Fruit fly (Drosophila melanogaster) whole organism, embryonic: ENCODE results near the gene MFS9.

Source experiments
- Abd-B ChIP-seq: fragments of 200-800 bp; sonication (Bioruptor generic); optimal IDR thresholded peaks from 2 replicates; lab custom pipeline; 2018; ENCODE audit warnings: missing biosample characterization, mild to moderate bottlenecking, missing genetic modification characterization, moderate library complexity
- Antp ChIP-seq: fragments of 200-800 bp; sonication (Bioruptor generic); optimal IDR thresholded peaks from 3 replicates; lab custom pipeline; 2016; ENCODE audit warnings: missing biosample characterization, missing genetic modification characterization
- Atf6 ChIP-seq: fragments of 200-800 bp; sonication (Bioruptor generic); IDR thresholded peaks from 2 replicates; pipeline ENCODE4 v1.3.6; 2022; ENCODE audit warnings: missing biosample characterization, missing genetic modification characterization
- CG10431 ChIP-seq: fragments of 200-800 bp; sonication (Bioruptor generic); optimal IDR thresholded peaks from 3 replicates; lab custom pipeline; 2018; ENCODE audit warnings: missing biosample characterization, mild to moderate bottlenecking, missing genetic modification characterization
- CG11398 ChIP-seq: fragments of 200-800 bp; sonication (Bioruptor generic); optimal IDR thresholded peaks from 2 replicates; lab custom pipeline; 2016; ENCODE audit warnings: missing biosample characterization, missing genetic modification characterization
- CG12071 ChIP-seq: fragments of 200-800 bp; sonication (Bioruptor generic); optimal IDR thresholded peaks from 3 replicates; lab custom pipeline; 2018; ENCODE audit warnings: missing biosample characterization, mild to moderate bottlenecking, missing genetic modification characterization
- CG12659 ChIP-seq: fragments of 200-800 bp; sonication (Bioruptor generic); optimal IDR thresholded peaks from 3 replicates; lab custom pipeline; 2017; ENCODE audit warnings: mild to moderate bottlenecking, missing biosample characterization, missing genetic modification reagents, missing genetic modification characterization
- CG12744 ChIP-seq: fragments of 200-800 bp; sonication (Bioruptor generic); optimal IDR thresholded peaks from 2 replicates; lab custom pipeline; 2016; ENCODE audit warnings: missing biosample characterization, missing genetic modification characterization
- CG15073 ChIP-seq: fragments of 200-800 bp; sonication (Bioruptor generic); optimal IDR thresholded peaks from 2 replicates; lab custom pipeline; 2016; ENCODE audit warnings: missing biosample characterization, missing genetic modification characterization
- CG15269 ChIP-seq: fragments of 200-800 bp; sonication (Bioruptor generic); optimal IDR thresholded peaks from 2 replicates; lab custom pipeline; 2018; ENCODE audit warnings: missing biosample characterization, mild to moderate bottlenecking, missing genetic modification characterization, moderate library complexity
- CG1529 ChIP-seq: fragments of 200-800 bp; sonication (Bioruptor generic); optimal IDR thresholded peaks from 3 replicates; lab custom pipeline; 2018; ENCODE audit warnings: missing biosample characterization, missing genetic modification characterization
- CG17186 ChIP-seq: fragments of 200-800 bp; sonication (Bioruptor generic); optimal IDR thresholded peaks from 3 replicates; lab custom pipeline; 2017; ENCODE audit warnings: missing biosample characterization, missing genetic modification reagents, missing genetic modification characterization
- CG17829 ChIP-seq: fragments of 200-800 bp; optimal IDR thresholded peaks from 2 replicates; lab custom pipeline; 2019; ENCODE audit warnings: missing biosample characterization, mild to moderate bottlenecking, missing genetic modification characterization, moderate library complexity
- CG18599 ChIP-seq: fragments of 200-800 bp; sonication (Bioruptor generic); optimal IDR thresholded peaks from 3 replicates; lab custom pipeline; 2017; ENCODE audit warnings: missing biosample characterization, missing genetic modification characterization, mild to moderate bottlenecking, moderate library complexity, missing genetic modification reagents
- CG2202 ChIP-seq: fragments of 200-800 bp; sonication (Bioruptor generic); optimal IDR thresholded peaks from 2 replicates; lab custom pipeline; 2018; ENCODE audit warnings: missing biosample characterization, mild to moderate bottlenecking, missing genetic modification characterization
- CG30431 ChIP-seq: fragments of 200-800 bp; sonication (Bioruptor generic); optimal IDR thresholded peaks from 2 replicates; lab custom pipeline; 2017; ENCODE audit warnings: missing biosample characterization, missing genetic modification characterization
- CG32532 ChIP-seq: fragments of 200-800 bp; sonication (Bioruptor generic); IDR thresholded peaks from 2 replicates; pipeline ENCODE4 v1.3.6; 2022; ENCODE audit warnings: missing biosample characterization, missing genetic modification characterization
- CG32767 ChIP-seq: fragments of 200-800 bp; sonication (Bioruptor generic); IDR thresholded peaks from 2 replicates; pipeline ENCODE4 v1.3.6; 2022; ENCODE audit warnings: missing biosample characterization, missing genetic modification characterization
- CG6254 ChIP-seq: fragments of 200-800 bp; sonication (Bioruptor generic); optimal IDR thresholded peaks from 3 replicates; lab custom pipeline; 2017; ENCODE audit warnings: mild to moderate bottlenecking, missing biosample characterization, missing genetic modification reagents, missing genetic modification characterization
- CG7786 ChIP-seq: fragments of 200-800 bp; sonication (Bioruptor generic); optimal IDR thresholded peaks from 2 replicates; lab custom pipeline; 2016; ENCODE audit warnings: missing biosample characterization, missing genetic modification characterization
- CG8359 ChIP-seq: fragments of 200-800 bp; sonication (Bioruptor generic); optimal IDR thresholded peaks from 2 replicates; lab custom pipeline; 2017; ENCODE audit warnings: missing biosample characterization, mild to moderate bottlenecking, missing genetic modification characterization, borderline replicate concordance
- CG9727 ChIP-seq: fragments of 200-800 bp; sonication (Bioruptor generic); optimal IDR thresholded peaks from 3 replicates; lab custom pipeline; 2017; ENCODE audit warnings: missing biosample characterization, mild to moderate bottlenecking, missing genetic modification characterization
- Chrac-16 ChIP-seq: fragments of 200-800 bp; sonication (Bioruptor generic); optimal IDR thresholded peaks from 3 replicates; lab custom pipeline; 2016; ENCODE audit warnings: missing biosample characterization, missing genetic modification characterization
- Hr3 ChIP-seq: fragments of 200-800 bp; sonication (Bioruptor generic); optimal IDR thresholded peaks from 3 replicates; lab custom pipeline; 2016; ENCODE audit warnings: missing biosample characterization, missing genetic modification characterization
- Meics ChIP-seq: fragments of 200-800 bp; sonication (Bioruptor generic); optimal IDR thresholded peaks from 2 replicates; lab custom pipeline; 2017; ENCODE audit warnings: missing biosample characterization, mild to moderate bottlenecking, missing genetic modification characterization
- NC2β ChIP-seq: fragments of 200-800 bp; sonication (Bioruptor generic); optimal IDR thresholded peaks from 2 replicates; lab custom pipeline; 2016; ENCODE audit warnings: missing biosample characterization, missing genetic modification characterization
- Neu2 ChIP-seq: fragments of 200-800 bp; sonication (Bioruptor generic); optimal IDR thresholded peaks from 3 replicates; lab custom pipeline; 2016; ENCODE audit warnings: missing biosample characterization, missing genetic modification characterization, borderline replicate concordance
- Pdp1 ChIP-seq, 2 experiments: fragments of 200-800 bp; sonication (Bioruptor generic); optimal IDR thresholded peaks; 3 replicates each; lab custom pipeline; 2016; ENCODE audit warnings: missing biosample characterization in 2 of 2, missing genetic modification characterization in 2 of 2, mild to moderate bottlenecking in 1 of 2, moderate library complexity in 1 of 2
- Tbp ChIP-seq: fragments of >200 bp; optimal IDR thresholded peaks from 2 replicates; lab custom pipeline; 2018; ENCODE audit warnings: missing biosample characterization, missing genetic modification characterization
- YL-1 ChIP-seq: fragments of 200-800 bp; sonication (Bioruptor generic); optimal IDR thresholded peaks from 3 replicates; lab custom pipeline; 2017; ENCODE audit warnings: missing biosample characterization, mild to moderate bottlenecking, missing genetic modification characterization
- ap ChIP-seq: fragments of 200-800 bp; sonication (Bioruptor generic); IDR thresholded peaks from 2 replicates; pipeline ENCODE4 v1.3.6; 2022; ENCODE audit warnings: missing biosample characterization, missing genetic modification characterization
- br ChIP-seq: fragments of >200 bp; optimal IDR thresholded peaks from 2 replicates; lab custom pipeline; 2017
- cas ChIP-seq: fragments of 200-800 bp; sonication (Bioruptor generic); IDR thresholded peaks from 2 replicates; pipeline ENCODE4 v1.3.6; 2022; ENCODE audit warnings: missing biosample characterization, missing genetic modification characterization
- ci ChIP-seq: fragments of 200-800 bp; sonication (Bioruptor generic); IDR thresholded peaks from 3 replicates; pipeline ENCODE4 v1.3.6; 2022; ENCODE audit warnings: missing biosample characterization, missing genetic modification characterization
- crol ChIP-seq: fragments of 200-800 bp; sonication (Bioruptor generic); IDR thresholded peaks from 2 replicates; pipeline ENCODE4 v1.3.6; 2022; ENCODE audit warnings: missing biosample characterization, missing genetic modification characterization
- dan ChIP-seq: fragments of 200-800 bp; sonication (Bioruptor generic); IDR thresholded peaks from 2 replicates; pipeline ENCODE4 v1.3.6; 2022; ENCODE audit warnings: missing biosample characterization, missing genetic modification characterization
- ems ChIP-seq: fragments of 200-800 bp; sonication (Bioruptor generic); optimal IDR thresholded peaks from 3 replicates; lab custom pipeline; 2016; ENCODE audit warnings: missing biosample characterization, missing genetic modification characterization
- en ChIP-seq: fragments of 200-800 bp; sonication (Bioruptor generic); optimal IDR thresholded peaks from 2 replicates; lab custom pipeline; 2016; ENCODE audit warnings: missing biosample characterization, missing genetic modification characterization
- fd64A ChIP-seq: fragments of 200-800 bp; sonication (Bioruptor generic); optimal IDR thresholded peaks from 3 replicates; lab custom pipeline; 2018; ENCODE audit warnings: missing biosample characterization, mild to moderate bottlenecking, missing genetic modification characterization
- gce ChIP-seq: fragments of 200-800 bp; sonication (Bioruptor generic); IDR thresholded peaks from 3 replicates; pipeline ENCODE4 v1.3.6; 2022; ENCODE audit warnings: missing biosample characterization, missing genetic modification characterization
- hb ChIP-seq: fragments of 200-800 bp; sonication (Bioruptor generic); IDR thresholded peaks from 3 replicates; pipeline ENCODE4 v1.3.6; 2022; ENCODE audit warnings: missing biosample characterization, missing genetic modification characterization; ENCODE audit not compliant: partially characterized antibody
- insv ChIP-seq, 2 experiments: fragments of 200-800 bp; sonication (Bioruptor generic); optimal IDR thresholded peaks; 3 replicates each; lab custom pipeline; 2016 to 2018; ENCODE audit warnings: missing biosample characterization in 2 of 2, missing genetic modification characterization in 2 of 2
- lmd ChIP-seq: fragments of 200-800 bp; sonication (Bioruptor generic); IDR thresholded peaks from 2 replicates; pipeline ENCODE4 v1.3.6; 2022; ENCODE audit warnings: missing biosample characterization, missing genetic modification characterization
- nerfin-1 ChIP-seq: fragments of 200-800 bp; sonication (Bioruptor generic); optimal IDR thresholded peaks from 3 replicates; lab custom pipeline; 2019; ENCODE audit warnings: missing biosample characterization, mild to moderate bottlenecking, missing genetic modification characterization, moderate library complexity
- pho ChIP-seq: fragments of 200-800 bp; sonication (Bioruptor generic); optimal IDR thresholded peaks from 2 replicates; lab custom pipeline; 2016; ENCODE audit warnings: missing biosample characterization, missing genetic modification characterization
- pita ChIP-seq: fragments of 200-800 bp; sonication (Bioruptor generic); optimal IDR thresholded peaks from 2 replicates; lab custom pipeline; 2017; ENCODE audit warnings: missing biosample characterization, mild to moderate bottlenecking, missing genetic modification characterization
- pnt ChIP-seq: fragments of 200-800 bp; sonication (Bioruptor generic); optimal IDR thresholded peaks from 3 replicates; lab custom pipeline; 2016; ENCODE audit warnings: missing biosample characterization, missing genetic modification characterization
- slou ChIP-seq: fragments of 200-800 bp; sonication (Bioruptor generic); optimal IDR thresholded peaks from 3 replicates; lab custom pipeline; 2016; ENCODE audit warnings: missing biosample characterization, missing genetic modification characterization
- stwl ChIP-seq: fragments of 200-800 bp; sonication (Bioruptor generic); optimal IDR thresholded peaks from 3 replicates; lab custom pipeline; 2018; ENCODE audit warnings: missing biosample characterization, mild to moderate bottlenecking, missing genetic modification characterization, moderate library complexity
- trh ChIP-seq: fragments of 200-800 bp; sonication (Bioruptor generic); optimal IDR thresholded peaks from 2 replicates; lab custom pipeline; 2016; ENCODE audit warnings: missing biosample characterization, missing genetic modification characterization
- ttk ChIP-seq: fragments of 200-800 bp; sonication (Bioruptor generic); IDR thresholded peaks from 2 replicates; pipeline ENCODE4 v2.1.2; 2022; ENCODE audit warnings: missing biosample characterization, missing genetic modification characterization
- vnd ChIP-seq: fragments of 200-800 bp; sonication (Bioruptor generic); IDR thresholded peaks from 3 replicates; pipeline ENCODE4 v1.3.6; 2022; ENCODE audit warnings: missing biosample characterization, missing genetic modification characterization; ENCODE audit not compliant: partially characterized antibody

The MFS9 gene

dm6 chr3R:20555720-20556280 lies 43.5 kb upstream of the MFS9 start (continued):
- TF ChIP-seq CG10431 = peak; percentile 52
- TF ChIP-seq CG15073 (GFP tag; lab: Kevin White, UChicago) = no peak
- TF ChIP-seq CG7786 (GFP tag; lab: Kevin White, UChicago) = no peak
- no peak for TF ChIP-seq cas (GFP tag; lab: Robert Waterston, UW)
- TF ChIP-seq stwl = no peak
- no peak for TF ChIP-seq Neu2 (GFP tag; lab: Kevin White, UChicago)
- TF ChIP-seq CG18599 = no peak
- TF ChIP-seq nerfin-1 = peak; percentile 69
- no peak for TF ChIP-seq en
- no peak for TF ChIP-seq CG1529 (GFP tag; lab: Kevin White, UChicago)
- TF ChIP-seq pho (GFP tag; lab: Kevin White, UChicago) = no peak
- TF ChIP-seq NC2β (GFP tag; lab: Kevin White, UChicago) = no peak
- TF ChIP-seq Meics = no peak
- TF ChIP-seq ems (GFP tag; lab: Kevin White, UChicago) = no peak
- peak; percentile 74 for TF ChIP-seq CG12071 (GFP tag; lab: Kevin White, UChicago)
- TF ChIP-seq CG6254 = no peak
- TF ChIP-seq CG32532 (GFP tag; lab: Robert Waterston, UW) = no peak
- TF ChIP-seq CG30431 (GFP tag; lab: Kevin White, UChicago) = no peak
- peak; percentile 80; the same call in 2 of the 3 replicates for TF ChIP-seq gce (GFP tag; lab: Robert Waterston, UW)
- TF ChIP-seq Atf6 (GFP tag; lab: Robert Waterston, UW) = no peak
- no peak for TF ChIP-seq ap
- TF ChIP-seq slou = no peak
- TF ChIP-seq CG8359 (GFP tag; lab: Kevin White, UChicago) = peak; percentile 43
- TF ChIP-seq CG17186 (GFP tag; lab: Kevin White, UChicago) = no peak
- peak in 1 of 2 experiments; percentile 12 for TF ChIP-seq Pdp1 (GFP tag; optimal IDR thresholded peaks at IDR 0.05; lab: Kevin White, UChicago)
- TF ChIP-seq vnd (GFP tag; lab: Robert Waterston, UW) = no peak
- TF ChIP-seq Antp (GFP tag; lab: Kevin White, UChicago) = no peak
- no peak for TF ChIP-seq Hr3 (GFP tag; lab: Kevin White, UChicago)
- TF ChIP-seq CG12744 (GFP tag; lab: Kevin White, UChicago) = no peak
- TF ChIP-seq lmd (GFP tag; lab: Robert Waterston, UW) = no peak
- TF ChIP-seq insv (GFP tag; optimal IDR thresholded peaks at IDR 0.05; lab: Kevin White, UChicago) = peak in 1 of 2 experiments; percentile 35
- TF ChIP-seq br (lab: Kevin White, UChicago) = no peak
- no peak for TF ChIP-seq CG12659 (GFP tag; lab: Kevin White, UChicago)
- no peak for TF ChIP-seq dan
- TF ChIP-seq CG11398 (GFP tag; lab: Kevin White, UChicago) = no peak
- peak; percentile 66; the same call in 2 of the 3 replicates for TF ChIP-seq ci (GFP tag; lab: Robert Waterston, UW)
- TF ChIP-seq crol = no peak
- TF ChIP-seq trh = no peak
- no peak for TF ChIP-seq CG32767 (GFP tag; lab: Robert Waterston, UW)
- no peak for TF ChIP-seq Chrac-16 (GFP tag; lab: Kevin White, UChicago)
- TF ChIP-seq pnt (GFP tag; lab: Kevin White, UChicago) = no peak
- peak; percentile 30 for TF ChIP-seq YL-1 (GFP tag; lab: Kevin White, UChicago)
- no peak for TF ChIP-seq pita (GFP tag; lab: Kevin White, UChicago)
- TF ChIP-seq CG17829 (tag; lab: Kevin White, UChicago) = no peak
- TF ChIP-seq ttk (GFP tag; lab: Robert Waterston, UW) = no peak
- no peak for TF ChIP-seq CG15269
- TF ChIP-seq hb = no peak
- no peak for TF ChIP-seq fd64A (GFP tag; lab: Kevin White, UChicago)
- TF ChIP-seq Tbp = no peak
- TF ChIP-seq CG2202 (tag; lab: Kevin White, UChicago) = peak; percentile 36
- no peak for TF ChIP-seq CG9727
- no peak for TF ChIP-seq Abd-B (GFP tag; lab: Kevin White, UChicago)
